Worm (Caenorhabditis elegans) whole organism, L1 larva: ENCODE results near the gene try-9.

Source experiments
- C16A3.4 ChIP-seq: fragments of 150-350 bp; optimal IDR thresholded peaks from 2 replicates; lab custom pipeline; 2014; ENCODE audit warnings: missing biosample characterization, missing genetic modification characterization
- alr-1 ChIP-seq: fragments of 200-800 bp; sonication (Bioruptor generic); optimal IDR thresholded peaks from 2 replicates; lab custom pipeline; 2018; ENCODE audit warnings: borderline replicate concordance, mild to moderate bottlenecking, missing genetic modification characterization, missing compliant biosample characterization
- ama-1 ChIP-seq: fragments of 150-350 bp; optimal IDR thresholded peaks from 2 replicates; lab custom pipeline; 2014
- efl-1 ChIP-seq, 4 experiments: fragments of 150-350 bp; optimal IDR thresholded peaks in 3 of 4; peaks in 1 of 4; 1 replicate in 1 of 4; 2 replicates in 3 of 4; lab custom pipeline; 2014; ENCODE audit warnings: missing biosample characterization in 2 of 4, missing genetic modification characterization in 2 of 4, missing genetic modification reagents in 2 of 4
- lin-15B ChIP-seq: fragments of 150-350 bp; sonication (generic microtip); optimal IDR thresholded peaks from 3 replicates; lab custom pipeline; 2014; ENCODE audit warnings: missing biosample characterization, missing genetic modification characterization
- lin-39 ChIP-seq: fragments of 150-350 bp; optimal IDR thresholded peaks from 2 replicates; lab custom pipeline; 2014; ENCODE audit warnings: missing biosample characterization, missing genetic modification reagents, missing genetic modification characterization
- mep-1 ChIP-seq: fragments of 150-350 bp; optimal IDR thresholded peaks from 2 replicates; lab custom pipeline; 2014; ENCODE audit warnings: missing biosample characterization, missing genetic modification characterization
- nhr-76 ChIP-seq: sonication (generic microtip); optimal IDR thresholded peaks from 2 replicates; lab custom pipeline; 2017; ENCODE audit warnings: missing biosample characterization, missing genetic modification characterization
- nhr-84 ChIP-seq: sonication (generic microtip); optimal IDR thresholded peaks from 2 replicates; lab custom pipeline; 2017; ENCODE audit warnings: missing biosample characterization, missing genetic modification characterization
- skn-1 ChIP-seq: fragments of 150-350 bp; optimal IDR thresholded peaks from 2 replicates; lab custom pipeline; 2014; ENCODE audit warnings: missing biosample characterization, missing genetic modification characterization
- zag-1 ChIP-seq: fragments of 150-350 bp; optimal IDR thresholded peaks from 2 replicates; lab custom pipeline; 2014; ENCODE audit warnings: missing biosample characterization, missing genetic modification characterization
- ztf-4 ChIP-seq: fragments of 150-350 bp; optimal IDR thresholded peaks from 2 replicates; lab custom pipeline; 2014; ENCODE audit warnings: missing biosample characterization, missing genetic modification characterization

DNA sequence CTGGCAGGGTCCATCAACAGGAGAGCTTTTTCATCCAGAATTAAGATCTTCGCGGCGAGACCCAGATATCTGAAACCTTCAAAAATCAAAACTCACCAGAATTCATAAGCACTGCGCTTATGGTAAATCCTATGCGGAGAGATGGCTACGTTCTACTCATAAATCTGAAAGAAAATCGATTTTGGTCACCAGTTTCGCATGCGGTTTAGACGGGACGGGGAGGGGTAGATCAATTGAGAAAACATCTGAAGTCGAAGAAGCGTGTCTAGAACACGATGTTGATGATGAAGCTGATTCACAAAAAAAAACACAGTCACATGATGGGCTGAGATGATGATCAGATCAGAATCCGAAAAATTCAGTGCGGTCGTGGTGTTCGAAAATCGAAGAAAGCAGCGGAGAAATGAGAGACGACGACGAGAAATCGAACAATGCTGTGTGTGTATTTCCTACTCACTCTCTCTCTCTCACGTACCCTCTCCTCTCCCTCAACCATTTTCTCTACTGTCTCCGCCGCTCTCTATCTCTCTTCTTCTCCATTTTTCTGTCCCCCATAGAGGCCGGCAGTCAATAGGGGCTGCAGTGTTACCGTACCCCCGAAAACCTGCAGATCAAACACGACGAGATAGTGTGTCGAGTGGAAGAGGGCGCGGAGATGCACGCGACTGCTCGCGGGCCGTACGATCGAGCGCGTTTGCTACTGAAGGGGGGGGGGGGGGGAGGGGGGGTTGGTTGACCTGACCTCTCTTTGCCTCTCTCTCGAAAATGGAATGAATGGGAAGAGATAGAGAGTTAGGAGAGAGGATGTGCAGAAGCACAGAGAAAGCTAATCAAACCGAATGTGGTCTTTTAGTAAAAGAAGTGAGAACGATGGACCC is 8.5 kb downstream of the try-9 start, which contains the start of gene ntl-2:
- TF ChIP-seq C16A3.4 (peak; percentile 89), alr-1 (tag; lab: Kevin White, UChicago) (no peak), lin-39 (peak; percentile 77), skn-1 (peak; percentile 92), nhr-84 (no peak), lin-15B (tag; lab: Kevin White, UChicago) (peak; percentile 95), mep-1 (tag; lab: Kevin White, UChicago) (peak; percentile 96), zag-1 (tag; lab: Kevin White, UChicago) (no peak), efl-1 (optimal IDR thresholded peaks at IDR 0.05; lab: Kevin White, UChicago) (peak; percentile 89 to 94), efl-1 (GFP tag; optimal IDR thresholded peaks at IDR 0.05 in 1 of 2; lab: Kevin White, UChicago) (peak; percentile 76 to 98), ama-1 (lab: Kevin White, UChicago) (peak; percentile 16), ztf-4 (tag; lab: Kevin White, UChicago) (peak; percentile 89), nhr-76 (tag; lab: Kevin White, UChicago) (no peak)
